Worm (Caenorhabditis elegans) whole organism, L1 larva: ENCODE data around the gene clec-47.
A peak's percentile ranks its signal among the peaks of the same experiment; 100 is the strongest.

Experiments
- C16A3.4 ChIP-seq: fragments of 150-350 bp; optimal IDR thresholded peaks from 2 replicates; lab custom pipeline; 2014; ENCODE audit warnings: missing biosample characterization, missing genetic modification characterization
- C34B4.2 ChIP-seq: sonication (generic microtip); optimal IDR thresholded peaks from 2 replicates; lab custom pipeline; 2017; ENCODE audit warnings: mild to moderate bottlenecking, missing genetic modification characterization, missing compliant biosample characterization
- F16B12.6 ChIP-seq: fragments of 150-350 bp; optimal IDR thresholded peaks from 2 replicates; lab custom pipeline; 2014; ENCODE audit warnings: missing biosample characterization, missing genetic modification characterization
- aly-2 ChIP-seq: fragments of 150-350 bp; optimal IDR thresholded peaks from 2 replicates; lab custom pipeline; 2014; ENCODE audit warnings: missing biosample characterization, missing genetic modification characterization
- ama-1 ChIP-seq: fragments of 150-350 bp; optimal IDR thresholded peaks from 2 replicates; lab custom pipeline; 2014
- ceh-63 ChIP-seq: fragments of 200-800 bp; sonication (Bioruptor generic); optimal IDR thresholded peaks from 2 replicates; lab custom pipeline; 2018; ENCODE audit warnings: mild to moderate bottlenecking, missing genetic modification characterization, missing compliant biosample characterization
- ceh-8 ChIP-seq: fragments of 200-800 bp; sonication (Bioruptor generic); optimal IDR thresholded peaks from 2 replicates; lab custom pipeline; 2018; ENCODE audit warnings: mild to moderate bottlenecking, missing genetic modification characterization, moderate library complexity, missing compliant biosample characterization
- ceh-82 ChIP-seq, 3 experiments: fragments of 150-350 bp in 1 of 3; sonication (generic microtip) in 2 of 3; optimal IDR thresholded peaks; 2 replicates each; lab custom pipeline; 2014 to 2017; ENCODE audit warnings: missing biosample characterization in 3 of 3, missing genetic modification characterization in 3 of 3
- ceh-88 ChIP-seq: fragments of 200-800 bp; sonication (Bioruptor generic); IDR thresholded peaks from 2 replicates; pipeline ENCODE4 v1.3.6; 2022; ENCODE audit warnings: missing genetic modification characterization, missing compliant biosample characterization
- ceh-90 ChIP-seq: sonication (generic microtip); optimal IDR thresholded peaks from 2 replicates; lab custom pipeline; 2016; ENCODE audit warnings: missing genetic modification characterization, missing compliant biosample characterization
- ces-1 ChIP-seq: fragments of 150-350 bp; optimal IDR thresholded peaks from 2 replicates; lab custom pipeline; 2014; ENCODE audit warnings: missing biosample characterization, missing genetic modification reagents, missing genetic modification characterization
- dsc-1 ChIP-seq: sonication (generic microtip); optimal IDR thresholded peaks from 2 replicates; lab custom pipeline; 2016; ENCODE audit warnings: mild to moderate bottlenecking, missing genetic modification characterization, missing compliant biosample characterization
- egl-27 ChIP-seq, 2 experiments: fragments of 150-350 bp in 1 of 2; sonication (generic microtip); optimal IDR thresholded peaks; 3 replicates each; lab custom pipeline; 2017 to 2018; ENCODE audit warnings: missing biosample characterization in 2 of 2, missing genetic modification characterization in 2 of 2, missing genetic modification reagents in 2 of 2
- elt-2 ChIP-seq: sonication (generic microtip); optimal IDR thresholded peaks from 2 replicates; lab custom pipeline; 2016; ENCODE audit warnings: missing genetic modification characterization, mild to moderate bottlenecking, inconsistent platforms, missing compliant biosample characterization, missing genetic modification reagents
- elt-3 ChIP-seq, 6 experiments: fragments of 150-350 bp in 1 of 6; sonication (generic microtip); optimal IDR thresholded peaks; 2 replicates each; lab custom pipeline; 2017 to 2018; ENCODE audit warnings: missing biosample characterization in 6 of 6, missing genetic modification characterization in 6 of 6, inconsistent platforms in 1 of 6
- fkh-10 ChIP-seq: sonication (generic microtip); optimal IDR thresholded peaks from 2 replicates; lab custom pipeline; 2017; ENCODE audit warnings: missing biosample characterization, missing genetic modification reagents, missing genetic modification characterization
- fkh-4 ChIP-seq: sonication (generic microtip); optimal IDR thresholded peaks from 2 replicates; lab custom pipeline; 2016; ENCODE audit warnings: missing compliant biosample characterization, missing genetic modification characterization, borderline replicate concordance
- fkh-8 ChIP-seq: sonication (generic microtip); optimal IDR thresholded peaks from 2 replicates; lab custom pipeline; 2016; ENCODE audit warnings: mild to moderate bottlenecking, missing genetic modification characterization, missing compliant biosample characterization
- fos-1 ChIP-seq: fragments of 150-350 bp; optimal IDR thresholded peaks from 2 replicates; lab custom pipeline; 2014; ENCODE audit warnings: missing biosample characterization, missing genetic modification characterization
- grh-1 ChIP-seq: fragments of 200-800 bp; sonication (Bioruptor generic); IDR thresholded peaks from 2 replicates; pipeline ENCODE4 v1.3.6; 2022; ENCODE audit warnings: missing genetic modification reagents, missing genetic modification characterization, missing compliant biosample characterization
- irx-1 ChIP-seq: sonication (generic microtip); optimal IDR thresholded peaks from 2 replicates; lab custom pipeline; 2016; ENCODE audit warnings: missing genetic modification characterization, missing compliant biosample characterization
- lin-13 ChIP-seq: fragments of 150-350 bp; optimal IDR thresholded peaks from 2 replicates; lab custom pipeline; 2014; ENCODE audit warnings: missing biosample characterization, missing genetic modification reagents, missing genetic modification characterization
- lin-15B ChIP-seq: fragments of 150-350 bp; sonication (generic microtip); optimal IDR thresholded peaks from 3 replicates; lab custom pipeline; 2014; ENCODE audit warnings: missing biosample characterization, missing genetic modification characterization
- lin-35 ChIP-seq, 2 experiments: fragments of 150-350 bp; optimal IDR thresholded peaks; 2 replicates each; lab custom pipeline; 2014; ENCODE audit warnings: missing biosample characterization in 2 of 2, missing genetic modification characterization in 2 of 2, missing genetic modification reagents in 2 of 2
- lin-39 ChIP-seq: fragments of 150-350 bp; optimal IDR thresholded peaks from 2 replicates; lab custom pipeline; 2014; ENCODE audit warnings: missing biosample characterization, missing genetic modification reagents, missing genetic modification characterization
- lir-3 ChIP-seq: sonication (generic microtip); optimal IDR thresholded peaks from 2 replicates; lab custom pipeline; 2016; ENCODE audit warnings: mild to moderate bottlenecking, missing genetic modification characterization, moderate library complexity, missing compliant biosample characterization; ENCODE audit not compliant: poor library complexity
- mab-9 ChIP-seq: fragments of 200-800 bp; sonication (Bioruptor generic); IDR thresholded peaks from 2 replicates; pipeline ENCODE4 v1.3.6; 2022; ENCODE audit warnings: missing genetic modification reagents, missing genetic modification characterization, missing compliant biosample characterization
- nhr-11 ChIP-seq: fragments of 150-350 bp; optimal IDR thresholded peaks from 2 replicates; lab custom pipeline; 2014; ENCODE audit warnings: missing biosample characterization, missing genetic modification characterization
- nhr-12 ChIP-seq: sonication (generic microtip); optimal IDR thresholded peaks from 2 replicates; lab custom pipeline; 2017; ENCODE audit warnings: missing biosample characterization, missing genetic modification characterization
- nhr-237 ChIP-seq: fragments of 150-350 bp; optimal IDR thresholded peaks from 2 replicates; lab custom pipeline; 2014; ENCODE audit warnings: missing biosample characterization, missing genetic modification characterization
- nhr-28 ChIP-seq: fragments of 150-350 bp; optimal IDR thresholded peaks from 2 replicates; lab custom pipeline; 2014; ENCODE audit warnings: missing biosample characterization, missing genetic modification characterization
- nhr-71 ChIP-seq: sonication (generic microtip); optimal IDR thresholded peaks from 2 replicates; lab custom pipeline; 2016; ENCODE audit warnings: mild to moderate bottlenecking, missing genetic modification characterization, moderate library complexity, missing compliant biosample characterization
- nhr-84 ChIP-seq: sonication (generic microtip); optimal IDR thresholded peaks from 2 replicates; lab custom pipeline; 2017; ENCODE audit warnings: missing biosample characterization, missing genetic modification characterization
- nhr-85 ChIP-seq: sonication (generic microtip); peaks from one replicate; lab custom pipeline; 2016; ENCODE audit warnings: missing genetic modification characterization, inconsistent platforms, missing compliant biosample characterization
- pag-3 ChIP-seq: sonication (generic microtip); optimal IDR thresholded peaks from 2 replicates; lab custom pipeline; 2017; ENCODE audit warnings: missing genetic modification characterization, mild to moderate bottlenecking, missing compliant biosample characterization, antibody characterized with exemption, borderline replicate concordance; ENCODE audit not compliant: insufficient read depth
- pax-3 ChIP-seq: fragments of 200-800 bp; sonication (Bioruptor generic); optimal IDR thresholded peaks from 2 replicates; lab custom pipeline; 2018; ENCODE audit warnings: mild to moderate bottlenecking, missing genetic modification characterization, moderate library complexity, missing compliant biosample characterization
- pqm-1 ChIP-seq: sonication (generic microtip); optimal IDR thresholded peaks from 3 replicates; lab custom pipeline; 2017; ENCODE audit warnings: missing biosample characterization, missing genetic modification characterization
- rnt-1 ChIP-seq: sonication (generic microtip); optimal IDR thresholded peaks from 2 replicates; lab custom pipeline; 2016; ENCODE audit warnings: mild to moderate bottlenecking, missing genetic modification characterization, moderate library complexity, missing compliant biosample characterization
- skn-1 ChIP-seq: fragments of 150-350 bp; optimal IDR thresholded peaks from 2 replicates; lab custom pipeline; 2014; ENCODE audit warnings: missing biosample characterization, missing genetic modification characterization
- snpc-4 ChIP-seq: fragments of 150-350 bp; optimal IDR thresholded peaks from 2 replicates; lab custom pipeline; 2014; ENCODE audit warnings: missing biosample characterization, missing genetic modification characterization
- sox-4 ChIP-seq: sonication (generic microtip); optimal IDR thresholded peaks from 2 replicates; lab custom pipeline; 2016; ENCODE audit warnings: missing genetic modification characterization, missing compliant biosample characterization
- sup-37 ChIP-seq: fragments of 200-800 bp; sonication (Bioruptor generic); optimal IDR thresholded peaks from 2 replicates; lab custom pipeline; 2018; ENCODE audit warnings: mild to moderate bottlenecking, missing genetic modification characterization, missing compliant biosample characterization
- swsn-7 ChIP-seq: sonication (generic microtip); optimal IDR thresholded peaks from 2 replicates; lab custom pipeline; 2016; ENCODE audit warnings: missing genetic modification characterization, missing compliant biosample characterization
- tlp-1 ChIP-seq: fragments of 150-350 bp; optimal IDR thresholded peaks from 2 replicates; lab custom pipeline; 2014; ENCODE audit warnings: missing biosample characterization, missing genetic modification characterization
- unc-130 ChIP-seq: fragments of 150-350 bp; optimal IDR thresholded peaks from 2 replicates; lab custom pipeline; 2017; ENCODE audit warnings: missing biosample characterization, missing genetic modification characterization, inconsistent platforms
- unc-62 ChIP-seq: fragments of 150-350 bp; optimal IDR thresholded peaks from 2 replicates; lab custom pipeline; 2014; ENCODE audit warnings: missing biosample characterization, missing genetic modification reagents, missing genetic modification characterization
- unc-98 ChIP-seq: fragments of 200-800 bp; sonication (Bioruptor generic); IDR thresholded peaks from 2 replicates; pipeline ENCODE4 v1.3.6; 2022; ENCODE audit warnings: missing genetic modification characterization, missing compliant biosample characterization
- xbp-1 ChIP-seq: sonication (generic microtip); optimal IDR thresholded peaks from 2 replicates; lab custom pipeline; 2016; ENCODE audit warnings: missing genetic modification characterization, missing compliant biosample characterization
- zag-1 ChIP-seq: fragments of 150-350 bp; optimal IDR thresholded peaks from 2 replicates; lab custom pipeline; 2014; ENCODE audit warnings: missing biosample characterization, missing genetic modification characterization
- ztf-4 ChIP-seq: fragments of 150-350 bp; optimal IDR thresholded peaks from 2 replicates; lab custom pipeline; 2014; ENCODE audit warnings: missing biosample characterization, missing genetic modification characterization

The clec-47 gene

ce11 chrV:15190903-15191302 is 15.3 kb downstream of the clec-47 start, which contains the start of gene Y75B12B.11 (continued):
- peak; percentile 73 to 89 for TF ChIP-seq lin-35 (GFP tag; optimal IDR thresholded peaks at IDR 0.05; lab: Kevin White, UChicago)
- no peak for TF ChIP-seq unc-62 (GFP tag; lab: Kevin White, UChicago)
- TF ChIP-seq mab-9 (GFP tag; lab: Robert Waterston, UW), result no peak
- TF ChIP-seq nhr-84 (tag; lab: Kevin White, UChicago), result no peak
- peak; percentile 57 for TF ChIP-seq elt-2
- TF ChIP-seq elt-3 (tag; optimal IDR thresholded peaks at IDR 0.05; lab: Kevin White, UChicago), result peak in 2 of 6 experiments; percentile 46 to 48
- TF ChIP-seq nhr-11 (tag; lab: Kevin White, UChicago), result no peak
- no peak for TF ChIP-seq lin-39
- TF ChIP-seq grh-1 (GFP tag; lab: Robert Waterston, UW), result peak; percentile 43; the same call in 1 of the 2 replicates
- peak; percentile 49 for TF ChIP-seq lin-15B
- TF ChIP-seq F16B12.6 (tag; lab: Kevin White, UChicago), result peak; percentile 34
- TF ChIP-seq dsc-1 (tag; lab: Kevin White, UChicago), result peak; percentile 66
- no peak for TF ChIP-seq sup-37 (GFP tag; lab: Kevin White, UChicago)
- no peak for TF ChIP-seq pag-3 (tag; lab: Kevin White, UChicago)
- TF ChIP-seq nhr-12 (tag; lab: Kevin White, UChicago), result no peak
- TF ChIP-seq C34B4.2 (tag; lab: Kevin White, UChicago), result peak; percentile 29
- no peak for TF ChIP-seq unc-98
- peak; percentile 82 for TF ChIP-seq nhr-85 (tag; lab: Kevin White, UChicago)
- peak; percentile 34 for TF ChIP-seq lin-13 (GFP tag; lab: Kevin White, UChicago)
- TF ChIP-seq swsn-7, result peak; percentile 70
- no peak for TF ChIP-seq ceh-63
- TF ChIP-seq pax-3 (tag; lab: Kevin White, UChicago), result peak; percentile 86
- no peak for TF ChIP-seq pqm-1 (tag; lab: Kevin White, UChicago)
- peak; percentile 56 for TF ChIP-seq snpc-4
- TF ChIP-seq ceh-82 (tag; optimal IDR thresholded peaks at IDR 0.05; lab: Kevin White, UChicago), result peak; percentile 33 to 64 (median 37)
- TF ChIP-seq lir-3, result peak; percentile 51
- no peak for TF ChIP-seq egl-27 (tag; optimal IDR thresholded peaks at IDR 0.05; lab: Kevin White, UChicago)
- TF ChIP-seq nhr-28 (tag; lab: Kevin White, UChicago), result no peak
- TF ChIP-seq zag-1, result no peak
- no peak for TF ChIP-seq fkh-10 (GFP tag; lab: Kevin White, UChicago)
- no peak for TF ChIP-seq nhr-237 (tag; lab: Kevin White, UChicago)
- peak; percentile 67 for TF ChIP-seq skn-1 (tag; lab: Kevin White, UChicago)
- peak; percentile 16 for TF ChIP-seq fos-1
- peak; percentile 9 for TF ChIP-seq fkh-4
- TF ChIP-seq rnt-1, result peak; percentile 85
- TF ChIP-seq sox-4 (tag; lab: Kevin White, UChicago), result no peak
- TF ChIP-seq ama-1 (lab: Kevin White, UChicago), result peak; percentile 86
- no peak for TF ChIP-seq ces-1 (GFP tag; lab: Kevin White, UChicago)
- TF ChIP-seq ceh-8 (GFP tag; lab: Kevin White, UChicago), result no peak
- no peak for TF ChIP-seq ceh-88 (GFP tag; lab: Robert Waterston, UW)
- peak; percentile 78 for TF ChIP-seq ztf-4 (tag; lab: Kevin White, UChicago)
- peak; percentile 28 for TF ChIP-seq irx-1 (tag; lab: Kevin White, UChicago)
- no peak for TF ChIP-seq unc-130 (tag; lab: Kevin White, UChicago)
- TF ChIP-seq nhr-71 (tag; lab: Kevin White, UChicago), result peak; percentile 87
- no peak for TF ChIP-seq tlp-1 (tag; lab: Kevin White, UChicago)
- peak; percentile 57 for TF ChIP-seq xbp-1 (tag; lab: Kevin White, UChicago)
- peak; percentile 88 for TF ChIP-seq fkh-8 (tag; lab: Kevin White, UChicago)
- no peak for TF ChIP-seq aly-2 (tag; lab: Kevin White, UChicago)
- TF ChIP-seq ceh-90 (tag; lab: Kevin White, UChicago), result no peak
- TF ChIP-seq C16A3.4, result peak; percentile 69
